Worm (Caenorhabditis elegans) whole organism, L4 larva: ENCODE measurements around the gene K03A11.5.

Experiments used
- dmd-6 ChIP-seq: fragments of 200-800 bp; sonication (Bioruptor generic); IDR thresholded peaks from 2 replicates; pipeline ENCODE4 v1.3.6; 2022; ENCODE audit warnings: missing genetic modification reagents, missing genetic modification characterization, missing compliant biosample characterization
- egl-27 ChIP-seq: sonication (generic microtip); optimal IDR thresholded peaks from 3 replicates; lab custom pipeline; 2017; ENCODE audit warnings: missing biosample characterization, missing genetic modification reagents, missing genetic modification characterization
- lim-7 ChIP-seq: fragments of 200-800 bp; sonication (Bioruptor generic); IDR thresholded peaks from 2 replicates; pipeline ENCODE4 v1.3.6; 2022; ENCODE audit warnings: missing genetic modification characterization, missing compliant biosample characterization
- mdt-29 ChIP-seq: fragments of 200-800 bp; sonication (Bioruptor generic); IDR thresholded peaks from 2 replicates; pipeline ENCODE4 v1.3.6; 2022; ENCODE audit warnings: missing genetic modification reagents, missing genetic modification characterization, missing compliant biosample characterization
- mep-1 ChIP-seq: fragments of 150-350 bp; sonication (generic microtip); optimal IDR thresholded peaks from 3 replicates; lab custom pipeline; 2014; ENCODE audit warnings: missing biosample characterization, missing genetic modification characterization
- mxl-2 ChIP-seq: fragments of 200-800 bp; sonication (Bioruptor generic); conservative IDR thresholded peaks from 2 replicates; pipeline ENCODE4 v1.3.6; 2022; ENCODE audit warnings: missing genetic modification reagents, missing genetic modification characterization, missing compliant biosample characterization
- nhr-28 ChIP-seq: fragments of 150-350 bp; optimal IDR thresholded peaks from 2 replicates; lab custom pipeline; 2014; ENCODE audit warnings: missing biosample characterization, missing genetic modification characterization
- pha-4 ChIP-seq, 2 experiments: fragments of 150-350 bp in 1 of 2; fragments of 200-800 bp in 1 of 2; sonication (Bioruptor generic) in 1 of 2; IDR thresholded peaks in 1 of 2; optimal IDR thresholded peaks in 1 of 2; 2 replicates each; pipeline versions ENCODE4 v1.3.6 to Lab custom; 2014 to 2022; ENCODE audit warnings: missing genetic modification characterization in 2 of 2, missing genetic modification reagents in 2 of 2, missing biosample characterization in 1 of 2, missing compliant biosample characterization in 1 of 2
- snpc-4 ChIP-seq: fragments of 150-350 bp; optimal IDR thresholded peaks from 2 replicates; lab custom pipeline; 2014; ENCODE audit warnings: missing biosample characterization, missing genetic modification characterization

- no peak for TF ChIP-seq pha-4 (GFP tag; IDR thresholded peaks at IDR 0.05; lab: Robert Waterston, UW)
- TF ChIP-seq pha-4 (tag; optimal IDR thresholded peaks at IDR 0.05; lab: Kevin White, UChicago), result no peak
- no peak for TF ChIP-seq mxl-2 (GFP tag; lab: Robert Waterston, UW)
- TF ChIP-seq nhr-28 (tag; lab: Kevin White, UChicago), result no peak
- TF ChIP-seq mep-1 (tag; lab: Kevin White, UChicago), result no peak
- no peak for TF ChIP-seq mdt-29 (GFP tag; lab: Robert Waterston, UW)
- no peak for TF ChIP-seq snpc-4 (tag; lab: Kevin White, UChicago)
- no peak for TF ChIP-seq dmd-6 (GFP tag; lab: Robert Waterston, UW)
- TF ChIP-seq egl-27 (tag; lab: Kevin White, UChicago), result no peak
- TF ChIP-seq lim-7, result no peak
Measured at ce11 chrX:13100410-13100809, 37.1 kb downstream of the K03A11.5 start, which contains the start of gene R03G8.6.
